Fruit fly (Drosophila melanogaster) whole organism, wandering third instar larva: ENCODE data around the gene CG34300.

Experiments
- CG32264 ChIP-seq: fragments of 200-800 bp; sonication (Bioruptor generic); optimal IDR thresholded peaks from 2 replicates; lab custom pipeline; 2016; ENCODE audit warnings: missing biosample characterization, missing genetic modification characterization
- CG9705 ChIP-seq: fragments of 200-800 bp; sonication (Bioruptor generic); optimal IDR thresholded peaks from 2 replicates; lab custom pipeline; 2018; ENCODE audit warnings: missing biosample characterization, mild to moderate bottlenecking, missing genetic modification characterization
- CrebA ChIP-seq: fragments of 200-800 bp; sonication (Bioruptor generic); optimal IDR thresholded peaks from 2 replicates; lab custom pipeline; 2016; ENCODE audit warnings: missing biosample characterization, mild to moderate bottlenecking, missing genetic modification characterization, borderline replicate concordance
- Dif ChIP-seq: fragments of 200-275, 200-300 bp; sonication (Bioruptor generic); optimal IDR thresholded peaks from 2 replicates; lab custom pipeline; 2018; ENCODE audit warnings: missing biosample characterization, missing genetic modification characterization; ENCODE audit not compliant: partially characterized antibody
- GATAd ChIP-seq: sonication (Bioruptor generic); optimal IDR thresholded peaks from 2 replicates; lab custom pipeline; 2016; ENCODE audit warnings: missing biosample characterization, missing genetic modification characterization
- HLH106 ChIP-seq: fragments of 200-800 bp; optimal IDR thresholded peaks from 3 replicates; lab custom pipeline; 2019; ENCODE audit warnings: missing biosample characterization, mild to moderate bottlenecking, missing genetic modification characterization, moderate library complexity
- Hnf4 ChIP-seq: fragments of 200-800 bp; sonication (Bioruptor generic); optimal IDR thresholded peaks from 2 replicates; lab custom pipeline; 2016; ENCODE audit warnings: missing biosample characterization, mild to moderate bottlenecking, missing genetic modification characterization
- Hr78 ChIP-seq: fragments of >200 bp; optimal IDR thresholded peaks from 2 replicates; lab custom pipeline; 2017; ENCODE audit warnings: missing biosample characterization, missing genetic modification characterization
- Hr83 ChIP-seq: fragments of 200-300 bp; sonication (Bioruptor generic); optimal IDR thresholded peaks from 2 replicates; lab custom pipeline; 2016; ENCODE audit warnings: missing biosample characterization, mild to moderate bottlenecking, missing genetic modification characterization, moderate library complexity; ENCODE audit not compliant: poor library complexity, severe bottlenecking
- Jra ChIP-seq: sonication (Bioruptor generic); optimal IDR thresholded peaks from 2 replicates; lab custom pipeline; 2016; ENCODE audit warnings: missing biosample characterization, missing genetic modification characterization
- Mio ChIP-seq: sonication (Bioruptor generic); optimal IDR thresholded peaks from 2 replicates; lab custom pipeline; 2016; ENCODE audit warnings: missing biosample characterization, missing genetic modification characterization
- Myc ChIP-seq: fragments of >200 bp; optimal IDR thresholded peaks from 2 replicates; lab custom pipeline; 2017
- N ChIP-seq: fragments of >200 bp; optimal IDR thresholded peaks from 2 replicates; lab custom pipeline; 2018; ENCODE audit warnings: missing biosample characterization, missing external identifiers, missing genetic modification characterization
- OdsH ChIP-seq: fragments of 200-800 bp; sonication (Bioruptor generic); optimal IDR thresholded peaks from 2 replicates; lab custom pipeline; 2016; ENCODE audit warnings: missing biosample characterization, mild to moderate bottlenecking, missing genetic modification characterization
- Rel ChIP-seq, 2 experiments: fragments of 200-800 bp; sonication (Bioruptor generic) in 1 of 2; optimal IDR thresholded peaks; 2 replicates in 1 of 2; 3 replicates in 1 of 2; lab custom pipeline; 2016 to 2019; ENCODE audit warnings: mild to moderate bottlenecking in 2 of 2, missing biosample characterization in 2 of 2, missing genetic modification characterization in 2 of 2, moderate library complexity in 1 of 2
- Sp1 ChIP-seq: fragments of 200-800 bp; sonication (Bioruptor generic); optimal IDR thresholded peaks from 3 replicates; lab custom pipeline; 2019; ENCODE audit warnings: missing biosample characterization, mild to moderate bottlenecking, missing genetic modification characterization, moderate library complexity
- Vsx2 ChIP-seq: fragments of 200-300, 225-300 bp; sonication (Bioruptor generic); optimal IDR thresholded peaks from 2 replicates; lab custom pipeline; 2018; ENCODE audit warnings: missing biosample characterization, missing genetic modification characterization; ENCODE audit not compliant: partially characterized antibody
- br ChIP-seq: fragments of 200-800 bp; sonication (Bioruptor generic); optimal IDR thresholded peaks from 2 replicates; lab custom pipeline; 2016; ENCODE audit warnings: missing biosample characterization, missing genetic modification characterization
- brk ChIP-seq: fragments of 200-800 bp; sonication (Bioruptor generic); optimal IDR thresholded peaks from 2 replicates; lab custom pipeline; 2016; ENCODE audit warnings: missing biosample characterization, mild to moderate bottlenecking, missing genetic modification characterization
- dl ChIP-seq, 2 experiments: fragments of 175-275, 200-275 bp in 1 of 2; fragments of 200-275 bp in 1 of 2; sonication (Bioruptor generic); optimal IDR thresholded peaks; lab custom pipeline; 2018; ENCODE audit warnings: mild to moderate bottlenecking in 2 of 2, missing biosample characterization in 2 of 2, missing genetic modification characterization in 2 of 2, moderate library complexity in 2 of 2; ENCODE audit not compliant: partially characterized antibody in 2 of 2, insufficient read depth in 1 of 2
- dmrt93B ChIP-seq: fragments of 200-800 bp; sonication (Bioruptor generic); optimal IDR thresholded peaks from 2 replicates; lab custom pipeline; 2018; ENCODE audit warnings: missing biosample characterization, mild to moderate bottlenecking, missing genetic modification characterization
- dsf ChIP-seq: sonication (Bioruptor generic); optimal IDR thresholded peaks from 2 replicates; lab custom pipeline; 2016; ENCODE audit warnings: missing biosample characterization, missing genetic modification characterization, borderline replicate concordance
- ey ChIP-seq: fragments of 200-800 bp; sonication (Bioruptor generic); optimal IDR thresholded peaks from 2 replicates; lab custom pipeline; 2016; ENCODE audit warnings: missing biosample characterization, missing genetic modification characterization
- foxo ChIP-seq, 2 experiments: fragments of 200-800 bp; sonication (Bioruptor generic); optimal IDR thresholded peaks; 2 replicates in 1 of 2; 3 replicates in 1 of 2; lab custom pipeline; 2016 to 2017; ENCODE audit warnings: missing biosample characterization in 2 of 2, missing genetic modification characterization in 2 of 2
- fru ChIP-seq: fragments of 200-800 bp; sonication (Bioruptor generic); optimal IDR thresholded peaks from 3 replicates; lab custom pipeline; 2016; ENCODE audit warnings: missing biosample characterization, mild to moderate bottlenecking, missing genetic modification characterization
- h ChIP-seq: fragments of 200-800 bp; sonication (Bioruptor generic); optimal IDR thresholded peaks from 3 replicates; lab custom pipeline; 2016; ENCODE audit warnings: missing biosample characterization, mild to moderate bottlenecking, missing genetic modification characterization
- jim ChIP-seq: fragments of 175-275, 200-325 bp; sonication (Bioruptor generic); optimal IDR thresholded peaks from 2 replicates; lab custom pipeline; 2016; ENCODE audit warnings: missing biosample characterization, mild to moderate bottlenecking, missing genetic modification characterization
- lola ChIP-seq: fragments of >200 bp; optimal IDR thresholded peaks from 2 replicates; lab custom pipeline; 2017; ENCODE audit warnings: missing biosample characterization, missing genetic modification characterization
- pan ChIP-seq: fragments of >200 bp; optimal IDR thresholded peaks from 2 replicates; lab custom pipeline; 2017
- psq ChIP-seq: fragments of 200-800 bp; sonication (Bioruptor generic); optimal IDR thresholded peaks from 3 replicates; lab custom pipeline; 2017; ENCODE audit warnings: missing biosample characterization, mild to moderate bottlenecking, missing genetic modification characterization, moderate library complexity
- rgr ChIP-seq: fragments of 200-800 bp; sonication (Bioruptor generic); optimal IDR thresholded peaks from 3 replicates; lab custom pipeline; 2016; ENCODE audit warnings: missing biosample characterization, mild to moderate bottlenecking, missing genetic modification characterization
- sage ChIP-seq: fragments of 200-800 bp; sonication (Bioruptor generic); optimal IDR thresholded peaks from 2 replicates; lab custom pipeline; 2016; ENCODE audit warnings: missing biosample characterization, mild to moderate bottlenecking, missing genetic modification characterization
- sv ChIP-seq: fragments of 200-800 bp; sonication (Bioruptor generic); optimal IDR thresholded peaks from 3 replicates; lab custom pipeline; 2016; ENCODE audit warnings: missing biosample characterization, missing genetic modification characterization
- tai ChIP-seq: sonication (Bioruptor generic); optimal IDR thresholded peaks from 2 replicates; lab custom pipeline; 2016; ENCODE audit warnings: missing biosample characterization, missing genetic modification characterization
- usp ChIP-seq: fragments of >200 bp; optimal IDR thresholded peaks from 2 replicates; lab custom pipeline; 2017; ENCODE audit warnings: missing biosample characterization, missing genetic modification characterization
- woc ChIP-seq: sonication (Bioruptor generic); optimal IDR thresholded peaks from 2 replicates; lab custom pipeline; 2016; ENCODE audit warnings: missing biosample characterization, mild to moderate bottlenecking, missing genetic modification characterization

CG34300 gene

dm6 chr3R:30334359-30334954 lies 28.0 kb upstream of the CG34300 start:
- TF ChIP-seq brk (peak; percentile 56), OdsH (GFP tag; lab: Kevin White, UChicago) (peak; percentile 76), CG32264 (GFP tag; lab: Kevin White, UChicago) (peak; percentile 51), fru (GFP tag; lab: Kevin White, UChicago) (peak; percentile 84), ey (GFP tag; lab: Kevin White, UChicago) (peak; percentile 77), Myc (lab: Kevin White, UChicago) (no peak), foxo (GFP tag; optimal IDR thresholded peaks at IDR 0.05; lab: Kevin White, UChicago) (peak in 1 of 2 experiments; percentile 80), psq (peak; percentile 73), CrebA (GFP tag; lab: Kevin White, UChicago) (no peak), tai (no peak), sv (GFP tag; lab: Kevin White, UChicago) (no peak), br (peak; percentile 78), dl (GFP tag; optimal IDR thresholded peaks at IDR 0.05; lab: Kevin White, UChicago; ENCODE audit: insufficient read depth in 1 of 2, partially characterized antibody in 2 of 2) (no peak), sage (GFP tag; lab: Kevin White, UChicago) (peak; percentile 61), rgr (GFP tag; lab: Kevin White, UChicago) (peak; percentile 72), lola (GFP tag; lab: Kevin White, UChicago) (no peak), dmrt93B (GFP tag; lab: Kevin White, UChicago) (peak; percentile 46), Jra (GFP tag; lab: Kevin White, UChicago) (no peak), h (GFP tag; lab: Kevin White, UChicago) (peak; percentile 86), HLH106 (peak; percentile 68), Sp1 (GFP tag; lab: Kevin White, UChicago) (peak; percentile 71), woc (GFP tag; lab: Kevin White, UChicago) (peak; percentile 75), Hnf4 (GFP tag; lab: Kevin White, UChicago) (peak; percentile 74), dsf (no peak), N (no peak), Hr78 (GFP tag; lab: Kevin White, UChicago) (no peak), Rel (GFP tag; optimal IDR thresholded peaks at IDR 0.05; lab: Kevin White, UChicago) (peak; percentile 40), Rel (tag; optimal IDR thresholded peaks at IDR 0.05; lab: Kevin White, UChicago) (no peak)
- TF ChIP-seq, all 38 proteins: peak for 17

DNA sequence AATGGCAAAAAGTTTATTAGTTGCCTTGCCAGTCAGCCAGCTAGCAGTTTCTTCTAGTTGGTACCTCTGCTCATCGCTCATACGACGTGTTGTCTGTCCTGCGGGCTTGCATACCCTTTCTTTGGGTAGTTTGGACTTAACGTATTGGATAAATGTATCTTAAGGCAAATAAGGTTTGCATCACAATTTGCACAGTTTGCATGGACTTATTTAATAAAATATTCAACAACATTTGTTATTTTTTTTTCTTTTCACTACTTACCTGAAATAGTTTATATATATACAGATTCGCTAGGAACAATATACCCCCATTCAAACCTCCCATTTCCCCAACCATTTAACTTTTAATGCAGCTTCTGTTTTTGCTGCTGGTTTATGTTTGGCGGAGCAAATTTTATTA lies 24.9 kb upstream of the CG34300 start:
- TF ChIP-seq Hnf4 (GFP tag; lab: Kevin White, UChicago) (no peak), brk (no peak), CG32264 (GFP tag; lab: Kevin White, UChicago) (no peak), sage (GFP tag; lab: Kevin White, UChicago) (no peak), GATAd (no peak), sv (GFP tag; lab: Kevin White, UChicago) (no peak), dl (GFP tag; optimal IDR thresholded peaks at IDR 0.05; lab: Kevin White, UChicago; ENCODE audit: insufficient read depth in 1 of 2, partially characterized antibody in 2 of 2) (no peak)
- TF ChIP-seq, all 38 proteins: peak for 0

- TF ChIP-seq Hr78 (GFP tag; lab: Kevin White, UChicago): no peak
- TF ChIP-seq h (GFP tag; lab: Kevin White, UChicago): no peak
- no peak for TF ChIP-seq CG9705 (GFP tag; lab: Kevin White, UChicago)
- TF ChIP-seq CrebA (GFP tag; lab: Kevin White, UChicago): no peak
- no peak for TF ChIP-seq pan (lab: Kevin White, UChicago)
- no peak for TF ChIP-seq Jra (GFP tag; lab: Kevin White, UChicago)
- no peak for TF ChIP-seq Hr83
- TF ChIP-seq Vsx2: no peak
- no peak for TF ChIP-seq Dif (GFP tag; lab: Kevin White, UChicago)
- no peak for TF ChIP-seq sv (GFP tag; lab: Kevin White, UChicago)
- no peak for TF ChIP-seq Mio (GFP tag; lab: Kevin White, UChicago)
- no peak for TF ChIP-seq dmrt93B (GFP tag; lab: Kevin White, UChicago)
- TF ChIP-seq usp (GFP tag; lab: Kevin White, UChicago): no peak
- TF ChIP-seq HLH106: no peak
- TF ChIP-seq jim: no peak
- TF ChIP-seq Myc (lab: Kevin White, UChicago): no peak
- no peak for TF ChIP-seq fru (GFP tag; lab: Kevin White, UChicago)
- no peak for TF ChIP-seq rgr (GFP tag; lab: Kevin White, UChicago)
- no peak for TF ChIP-seq sage (GFP tag; lab: Kevin White, UChicago)
Measured at dm6 chr3R:30329851-30330250, 23.4 kb upstream of the CG34300 start.
